Fruit fly (Drosophila melanogaster) whole organism, embryonic: Measurements from ENCODE around the gene Prp18.

ENCODE experiments used
- ATbp ChIP-seq: fragments of 200-800 bp; sonication (Bioruptor generic); optimal IDR thresholded peaks from 2 replicates; lab custom pipeline; 2017; ENCODE audit warnings: missing biosample characterization, mild to moderate bottlenecking, missing genetic modification characterization, missing genetic modification reagents
- Atf6 ChIP-seq: fragments of 200-800 bp; sonication (Bioruptor generic); IDR thresholded peaks from 2 replicates; pipeline ENCODE4 v1.3.6; 2022; ENCODE audit warnings: missing biosample characterization, missing genetic modification characterization
- Bteb2 ChIP-seq: fragments of 200-800 bp; sonication (Bioruptor generic); optimal IDR thresholded peaks from 2 replicates; lab custom pipeline; 2016; ENCODE audit warnings: missing biosample characterization, missing genetic modification characterization
- C15 ChIP-seq: fragments of 200-800 bp; sonication (Bioruptor generic); IDR thresholded peaks from 3 replicates; pipeline ENCODE4 v1.3.6; 2022; ENCODE audit warnings: missing biosample characterization, missing genetic modification characterization
- CG10321 ChIP-seq: fragments of 200-800 bp; sonication (Bioruptor generic); IDR thresholded peaks from 2 replicates; pipeline ENCODE4 v1.3.6; 2022; ENCODE audit warnings: missing biosample characterization, missing genetic modification characterization
- CG10366 ChIP-seq: fragments of 200-800 bp; sonication (Bioruptor generic); IDR thresholded peaks from 2 replicates; pipeline ENCODE4 v1.3.6; 2022; ENCODE audit warnings: missing biosample characterization, missing genetic modification characterization
- CG10543 ChIP-seq: fragments of 200-800 bp; sonication (Bioruptor generic); optimal IDR thresholded peaks from 3 replicates; lab custom pipeline; 2017; ENCODE audit warnings: missing biosample characterization, mild to moderate bottlenecking, missing genetic modification characterization, moderate library complexity
- CG11247 ChIP-seq: fragments of 200-800 bp; sonication (Bioruptor generic); IDR thresholded peaks from 2 replicates; pipeline ENCODE4 v1.3.6; 2022; ENCODE audit warnings: missing biosample characterization, missing genetic modification characterization
- CG15514 ChIP-seq: fragments of 200-800 bp; sonication (Bioruptor generic); optimal IDR thresholded peaks from 3 replicates; lab custom pipeline; 2017; ENCODE audit warnings: missing biosample characterization, missing genetic modification characterization, mild to moderate bottlenecking, moderate library complexity, missing genetic modification reagents
- CG15696 ChIP-seq: fragments of 200-800 bp; sonication (Bioruptor generic); optimal IDR thresholded peaks from 2 replicates; lab custom pipeline; 2019; ENCODE audit warnings: missing biosample characterization, mild to moderate bottlenecking, missing genetic modification characterization, moderate library complexity
- CG17186 ChIP-seq: fragments of 200-800 bp; sonication (Bioruptor generic); optimal IDR thresholded peaks from 3 replicates; lab custom pipeline; 2017; ENCODE audit warnings: missing biosample characterization, missing genetic modification reagents, missing genetic modification characterization
- CG17359 ChIP-seq: fragments of 200-800 bp; sonication (Bioruptor generic); optimal IDR thresholded peaks from 3 replicates; lab custom pipeline; 2018; ENCODE audit warnings: missing biosample characterization, mild to moderate bottlenecking, missing genetic modification characterization, moderate library complexity
- CG33557 ChIP-seq: fragments of 200-800 bp; sonication (Bioruptor generic); optimal IDR thresholded peaks from 2 replicates; lab custom pipeline; 2019; ENCODE audit warnings: missing biosample characterization, mild to moderate bottlenecking, missing genetic modification characterization, moderate library complexity
- CG3847 ChIP-seq: fragments of 200-800 bp; sonication (Bioruptor generic); IDR thresholded peaks from 2 replicates; pipeline ENCODE4 v1.3.6; 2022; ENCODE audit warnings: missing biosample characterization, missing genetic modification characterization
- CG3995 ChIP-seq: fragments of 200-800 bp; sonication (Bioruptor generic); optimal IDR thresholded peaks from 3 replicates; lab custom pipeline; 2016; ENCODE audit warnings: missing biosample characterization, missing genetic modification characterization
- CG4360 ChIP-seq: fragments of 200-800 bp; sonication (Bioruptor generic); IDR thresholded peaks from 2 replicates; pipeline ENCODE4 v1.3.6; 2022; ENCODE audit warnings: missing biosample characterization, missing genetic modification characterization
- CG4404 ChIP-seq: fragments of 200-800 bp; sonication (Bioruptor generic); IDR thresholded peaks from 2 replicates; pipeline ENCODE4 v1.3.6; 2022; ENCODE audit warnings: missing biosample characterization, missing genetic modification characterization
- CG6175 ChIP-seq: fragments of 200-800 bp; sonication (Bioruptor generic); IDR thresholded peaks from 3 replicates; pipeline ENCODE4 v1.3.6; 2022; ENCODE audit warnings: missing biosample characterization, missing genetic modification characterization
- CG7987 ChIP-seq: fragments of 200-800 bp; sonication (Bioruptor generic); optimal IDR thresholded peaks from 2 replicates; lab custom pipeline; 2018; ENCODE audit warnings: missing biosample characterization, mild to moderate bottlenecking, missing genetic modification characterization, moderate library complexity
- CG8478 ChIP-seq: fragments of >200 bp; optimal IDR thresholded peaks from 2 replicates; lab custom pipeline; 2018
- CrebB ChIP-seq: fragments of 200-800 bp; sonication (Bioruptor generic); optimal IDR thresholded peaks from 3 replicates; lab custom pipeline; 2018; ENCODE audit warnings: missing biosample characterization, mild to moderate bottlenecking, missing genetic modification characterization
- Dbx ChIP-seq: fragments of 200-800 bp; sonication (Bioruptor generic); IDR thresholded peaks from 3 replicates; pipeline ENCODE4 v1.3.6; 2022; ENCODE audit warnings: missing biosample characterization, missing genetic modification characterization
- Deaf1 ChIP-seq: fragments of 200-800 bp; optimal IDR thresholded peaks from 3 replicates; lab custom pipeline; 2019; ENCODE audit warnings: missing biosample characterization, mild to moderate bottlenecking, missing genetic modification characterization, moderate library complexity
- Dfd ChIP-seq, 2 experiments: fragments of >200 bp; optimal IDR thresholded peaks; 2 replicates each; lab custom pipeline; 2017; ENCODE audit warnings: missing biosample characterization in 2 of 2, missing genetic modification characterization in 2 of 2
- Dip2 ChIP-seq: fragments of 200-800 bp; sonication (Bioruptor generic); IDR thresholded peaks from 2 replicates; pipeline ENCODE4 v1.3.6; 2022; ENCODE audit warnings: missing biosample characterization, missing genetic modification characterization
- Dp ChIP-seq: fragments of 200-800 bp; sonication (Bioruptor generic); optimal IDR thresholded peaks from 2 replicates; lab custom pipeline; 2018; ENCODE audit warnings: missing biosample characterization, mild to moderate bottlenecking, missing genetic modification characterization, moderate library complexity
- Eip74EF ChIP-seq, 2 experiments: fragments of 200-800 bp in 1 of 2; fragments of >200 bp in 1 of 2; sonication (Bioruptor generic) in 1 of 2; optimal IDR thresholded peaks; 2 replicates each; lab custom pipeline; 2017 to 2019; ENCODE audit warnings: missing biosample characterization in 2 of 2, missing genetic modification characterization in 2 of 2, mild to moderate bottlenecking in 1 of 2, moderate library complexity in 1 of 2
- Mrtf ChIP-seq: fragments of 200-800 bp; sonication (Bioruptor generic); IDR thresholded peaks from 3 replicates; pipeline ENCODE4 v1.3.6; 2022; ENCODE audit warnings: missing biosample characterization, missing genetic modification characterization
- Nf-YB ChIP-seq: fragments of 200-800 bp; sonication (Bioruptor generic); optimal IDR thresholded peaks from 3 replicates; lab custom pipeline; 2019; ENCODE audit warnings: missing biosample characterization, mild to moderate bottlenecking, missing genetic modification characterization, moderate library complexity
- Side ChIP-seq: fragments of 200-800 bp; sonication (Bioruptor generic); optimal IDR thresholded peaks from 2 replicates; lab custom pipeline; 2016; ENCODE audit warnings: missing biosample characterization, missing genetic modification characterization
- Sin3A ChIP-seq: fragments of >200 bp; optimal IDR thresholded peaks from 2 replicates; lab custom pipeline; 2018
- Ssrp ChIP-seq: fragments of 200-800 bp; sonication (Bioruptor generic); optimal IDR thresholded peaks from 2 replicates; lab custom pipeline; 2018; ENCODE audit warnings: missing biosample characterization, mild to moderate bottlenecking, missing genetic modification characterization, moderate library complexity
- ci ChIP-seq: fragments of 200-800 bp; sonication (Bioruptor generic); IDR thresholded peaks from 3 replicates; pipeline ENCODE4 v1.3.6; 2022; ENCODE audit warnings: missing biosample characterization, missing genetic modification characterization
- dimm ChIP-seq: fragments of 200-800 bp; sonication (Bioruptor generic); IDR thresholded peaks from 2 replicates; pipeline ENCODE4 v1.3.6; 2022; ENCODE audit warnings: missing biosample characterization, missing genetic modification characterization
- disco-r ChIP-seq: fragments of 200-800 bp; sonication (Bioruptor generic); optimal IDR thresholded peaks from 2 replicates; lab custom pipeline; 2016; ENCODE audit warnings: missing biosample characterization, missing genetic modification characterization
- ems ChIP-seq: fragments of 200-800 bp; sonication (Bioruptor generic); optimal IDR thresholded peaks from 3 replicates; lab custom pipeline; 2016; ENCODE audit warnings: missing biosample characterization, missing genetic modification characterization
- h ChIP-seq: fragments of >200 bp; optimal IDR thresholded peaks from 2 replicates; lab custom pipeline; 2017
- mirr ChIP-seq: fragments of 200-800 bp; sonication (Bioruptor generic); optimal IDR thresholded peaks from 3 replicates; lab custom pipeline; 2018; ENCODE audit warnings: missing biosample characterization, mild to moderate bottlenecking, missing genetic modification characterization
- org-1 ChIP-seq: fragments of 200-800 bp; sonication (Bioruptor generic); optimal IDR thresholded peaks from 2 replicates; lab custom pipeline; 2017; ENCODE audit warnings: missing biosample characterization, missing genetic modification characterization
- pan ChIP-seq, 4 experiments: fragments of >200 bp in 3 of 4; fragments of 200-800 bp in 1 of 4; sonication (Bioruptor generic) in 1 of 4; optimal IDR thresholded peaks in 3 of 4; IDR thresholded peaks in 1 of 4; 2 replicates each; pipeline versions ENCODE4 v1.3.6 to Lab custom; 2017 to 2022; ENCODE audit warnings: missing biosample characterization in 2 of 4, missing genetic modification characterization in 2 of 4, mixed read lengths in 1 of 4
- pum ChIP-seq: fragments of 200-800 bp; sonication (Bioruptor generic); optimal IDR thresholded peaks from 2 replicates; lab custom pipeline; 2016; ENCODE audit warnings: missing biosample characterization, missing genetic modification characterization
- sc ChIP-seq, 3 experiments: fragments of >200 bp in 2 of 3; fragments of 200-800 bp in 1 of 3; sonication (Bioruptor generic) in 1 of 3; optimal IDR thresholded peaks; 2 replicates in 2 of 3; 3 replicates in 1 of 3; lab custom pipeline; 2017; ENCODE audit warnings: mild to moderate bottlenecking in 1 of 3, missing biosample characterization in 1 of 3, missing genetic modification characterization in 1 of 3, missing genetic modification reagents in 1 of 3
- seq ChIP-seq: fragments of 200-800 bp; sonication (Bioruptor generic); IDR thresholded peaks from 2 replicates; pipeline ENCODE4 v1.3.6; 2022; ENCODE audit warnings: missing biosample characterization, missing genetic modification characterization
- stwl ChIP-seq: fragments of 200-800 bp; sonication (Bioruptor generic); optimal IDR thresholded peaks from 3 replicates; lab custom pipeline; 2018; ENCODE audit warnings: missing biosample characterization, mild to moderate bottlenecking, missing genetic modification characterization, moderate library complexity
- tll ChIP-seq, 2 experiments: fragments of 200-800 bp in 1 of 2; fragments of >200 bp in 1 of 2; sonication (Bioruptor generic) in 1 of 2; optimal IDR thresholded peaks; 2 replicates each; lab custom pipeline; 2017 to 2019; ENCODE audit warnings: missing biosample characterization in 2 of 2, missing genetic modification characterization in 2 of 2, mild to moderate bottlenecking in 1 of 2, moderate library complexity in 1 of 2
- tna ChIP-seq: fragments of 200-800 bp; sonication (Bioruptor generic); IDR thresholded peaks from 2 replicates; pipeline ENCODE4 v1.3.6; 2022; ENCODE audit warnings: missing biosample characterization, missing genetic modification characterization; ENCODE audit not compliant: partially characterized antibody
- twi ChIP-seq: fragments of 200-800 bp; optimal IDR thresholded peaks from 2 replicates; lab custom pipeline; 2019; ENCODE audit warnings: missing biosample characterization, mild to moderate bottlenecking, missing genetic modification characterization, moderate library complexity
- unc-4 ChIP-seq: fragments of 200-800 bp; sonication (Bioruptor generic); IDR thresholded peaks from 2 replicates; pipeline ENCODE4 v1.3.6; 2022; ENCODE audit warnings: missing biosample characterization, missing genetic modification characterization; ENCODE audit not compliant: partially characterized antibody
- vvl ChIP-seq: fragments of 200-800 bp; sonication (Bioruptor generic); IDR thresholded peaks from 2 replicates; pipeline ENCODE4 v1.3.6; 2022; ENCODE audit warnings: missing biosample characterization, missing genetic modification characterization
- wek ChIP-seq: fragments of 200-800 bp; sonication (Bioruptor generic); optimal IDR thresholded peaks from 3 replicates; lab custom pipeline; 2018; ENCODE audit warnings: missing biosample characterization, mild to moderate bottlenecking, missing genetic modification characterization, moderate library complexity
- yki ChIP-seq: fragments of >200 bp; optimal IDR thresholded peaks from 3 replicates; lab custom pipeline; 2018

Prp18 gene

DNA sequence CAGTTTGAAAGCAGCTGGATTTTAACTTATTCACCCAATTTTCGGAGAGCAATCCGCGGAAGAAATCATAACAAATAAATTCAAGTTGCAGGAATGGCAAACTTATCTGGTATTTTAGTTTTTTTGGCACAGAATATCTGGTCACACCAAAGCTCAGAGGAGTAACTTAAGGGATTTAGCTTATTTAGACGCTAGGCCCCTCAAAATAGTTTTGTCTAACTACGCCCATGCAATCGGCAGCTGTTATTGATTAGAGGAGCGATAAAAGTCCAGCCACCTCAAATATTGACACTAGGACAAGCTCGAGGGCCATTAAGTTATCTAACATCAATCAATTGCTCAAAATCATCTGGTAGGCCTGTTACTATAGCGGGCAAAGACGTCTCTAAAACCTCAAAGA lies 2.3 kb downstream of the Prp18 start, which contains the start of the genes GatA and P5cr (continued):
- TF ChIP-seq Dfd (GFP tag; optimal IDR thresholded peaks at IDR 0.05; lab: Kevin White, UChicago) = no peak
- TF ChIP-seq Mrtf (GFP tag; lab: Robert Waterston, UW) = peak; percentile 89; the same call in 2 of the 3 replicates
- peak; percentile 76 for TF ChIP-seq CG17359 (tag; lab: Kevin White, UChicago)
- peak; percentile 79 for TF ChIP-seq Side
- TF ChIP-seq CG17186 (GFP tag; lab: Kevin White, UChicago) = no peak
- TF ChIP-seq C15 = 0 out of 3 replicates have a peak, but pooled peaks have one; percentile 11
- TF ChIP-seq CG3995 (GFP tag; lab: Kevin White, UChicago) = peak; percentile 41
- peak; percentile 86 for TF ChIP-seq CG10366 (GFP tag; lab: Robert Waterston, UW)
- TF ChIP-seq vvl (GFP tag; lab: Robert Waterston, UW) = peak; percentile 87
- TF ChIP-seq Dbx (GFP tag; lab: Robert Waterston, UW) = peak; percentile 88
- TF ChIP-seq sc (optimal IDR thresholded peaks at IDR 0.05; lab: Kevin White, UChicago) = no peak
- no peak for TF ChIP-seq sc (GFP tag; optimal IDR thresholded peaks at IDR 0.05; lab: Kevin White, UChicago)
- no peak for TF ChIP-seq disco-r
- 0 out of 2 replicates have a peak, but pooled peaks have one; percentile 13 for TF ChIP-seq dimm (GFP tag; lab: Robert Waterston, UW)
- peak; percentile 84 for TF ChIP-seq pum (GFP tag; lab: Kevin White, UChicago)
- no peak for TF ChIP-seq tna (GFP tag; lab: Robert Waterston, UW)
- TF ChIP-seq Deaf1 = peak; percentile 31
- peak; percentile 77 for TF ChIP-seq Bteb2 (GFP tag; lab: Kevin White, UChicago)
- peak; percentile 51; the same call in 1 of the 2 replicates for TF ChIP-seq CG10321 (GFP tag; lab: Robert Waterston, UW)
- TF ChIP-seq pan (optimal IDR thresholded peaks at IDR 0.05; lab: Kevin White, UChicago) = no peak
- peak in 1 of 2 experiments; percentile 82 for TF ChIP-seq pan (GFP tag; optimal IDR thresholded peaks at IDR 0.05 in 1 of 2, IDR thresholded peaks at IDR 0.05 in 1 of 2)
- peak; percentile 58 for TF ChIP-seq ATbp (GFP tag; lab: Kevin White, UChicago)
- no peak for TF ChIP-seq yki (lab: Kevin White, UChicago)
- peak; percentile 89 for TF ChIP-seq ci (GFP tag; lab: Robert Waterston, UW)
- TF ChIP-seq Dip2 = no peak
- no peak for TF ChIP-seq h
- TF ChIP-seq CG4404 = peak; percentile 49; the same call in 1 of the 2 replicates
- TF ChIP-seq Atf6 (GFP tag; lab: Robert Waterston, UW) = peak; percentile 86
- TF ChIP-seq CG33557 (GFP tag; lab: Kevin White, UChicago) = no peak
- TF ChIP-seq tll (GFP tag; optimal IDR thresholded peaks at IDR 0.05; lab: Kevin White, UChicago) = no peak
- no peak for TF ChIP-seq unc-4 (GFP tag; lab: Robert Waterston, UW)
- peak; percentile 87 for TF ChIP-seq mirr (GFP tag; lab: Kevin White, UChicago)
- TF ChIP-seq CG10543 (GFP tag; lab: Kevin White, UChicago) = peak; percentile 30
- TF ChIP-seq CG7987 (GFP tag; lab: Kevin White, UChicago) = peak; percentile 82
- no peak for TF ChIP-seq seq
- no peak for TF ChIP-seq Eip74EF (GFP tag; optimal IDR thresholded peaks at IDR 0.05; lab: Kevin White, UChicago)
- peak; percentile 77 for TF ChIP-seq CG6175 (GFP tag; lab: Robert Waterston, UW)
- TF ChIP-seq stwl (tag; lab: Kevin White, UChicago) = no peak
- peak; percentile 30 for TF ChIP-seq Dp (GFP tag; lab: Kevin White, UChicago)
- peak; percentile 21 for TF ChIP-seq Ssrp (tag; lab: Kevin White, UChicago)
- peak; percentile 84 for TF ChIP-seq ems (GFP tag; lab: Kevin White, UChicago)
- TF ChIP-seq CG15696 (tag; lab: Kevin White, UChicago) = peak; percentile 6
- no peak for TF ChIP-seq Sin3A
- TF ChIP-seq wek (GFP tag; lab: Kevin White, UChicago) = peak; percentile 72
- TF ChIP-seq twi (tag; lab: Kevin White, UChicago) = peak; percentile 32
- no peak for TF ChIP-seq CG4360 (GFP tag; lab: Robert Waterston, UW)
- peak; percentile 83 for TF ChIP-seq CG3847
- TF ChIP-seq Nf-YB (GFP tag; lab: Kevin White, UChicago) = peak; percentile 15
- peak; percentile 82 for TF ChIP-seq CG15514 (GFP tag; lab: Kevin White, UChicago)
- peak; percentile 90 for TF ChIP-seq CG11247
- no peak for TF ChIP-seq CG8478
- TF ChIP-seq CrebB (tag; lab: Kevin White, UChicago) = peak; percentile 80
- peak; percentile 34 for TF ChIP-seq org-1
